Fruit fly (Drosophila melanogaster) whole organism, embryonic: ENCODE measurements around the gene Dbp73D.
A peak's percentile ranks its signal among the peaks of the same experiment; 100 is the strongest.

Experiments
- Atf6 ChIP-seq: fragments of 200-800 bp; sonication (Bioruptor generic); IDR thresholded peaks from 2 replicates; pipeline ENCODE4 v1.3.6; 2022; ENCODE audit warnings: missing biosample characterization, missing genetic modification characterization
- Bteb2 ChIP-seq: fragments of 200-800 bp; sonication (Bioruptor generic); optimal IDR thresholded peaks from 2 replicates; lab custom pipeline; 2016; ENCODE audit warnings: missing biosample characterization, missing genetic modification characterization
- CG10543 ChIP-seq: fragments of 200-800 bp; sonication (Bioruptor generic); optimal IDR thresholded peaks from 3 replicates; lab custom pipeline; 2017; ENCODE audit warnings: missing biosample characterization, mild to moderate bottlenecking, missing genetic modification characterization, moderate library complexity
- CG12219 ChIP-seq: fragments of 200-800 bp; sonication (Bioruptor generic); optimal IDR thresholded peaks from 3 replicates; lab custom pipeline; 2018; ENCODE audit warnings: missing biosample characterization, mild to moderate bottlenecking, missing genetic modification characterization
- CG15011 ChIP-seq: fragments of 200-800 bp; sonication (Bioruptor generic); optimal IDR thresholded peaks from 3 replicates; lab custom pipeline; 2018; ENCODE audit warnings: missing biosample characterization, mild to moderate bottlenecking, missing genetic modification characterization
- CG15073 ChIP-seq: fragments of 200-800 bp; sonication (Bioruptor generic); optimal IDR thresholded peaks from 2 replicates; lab custom pipeline; 2016; ENCODE audit warnings: missing biosample characterization, missing genetic modification characterization
- CG2120 ChIP-seq: fragments of 200-800 bp; sonication (Bioruptor generic); optimal IDR thresholded peaks from 3 replicates; lab custom pipeline; 2016; ENCODE audit warnings: missing biosample characterization, missing genetic modification characterization
- CG31388 ChIP-seq: fragments of 200-800 bp; sonication (Bioruptor generic); optimal IDR thresholded peaks from 2 replicates; lab custom pipeline; 2016; ENCODE audit warnings: missing biosample characterization, missing genetic modification characterization
- CG3163 ChIP-seq: fragments of 200-800 bp; sonication (Bioruptor generic); optimal IDR thresholded peaks from 3 replicates; lab custom pipeline; 2016; ENCODE audit warnings: missing biosample characterization, missing genetic modification characterization
- CG3407 ChIP-seq: fragments of 200-800 bp; sonication (Bioruptor generic); optimal IDR thresholded peaks from 2 replicates; lab custom pipeline; 2018; ENCODE audit warnings: missing biosample characterization, mild to moderate bottlenecking, missing genetic modification characterization
- CG34224 ChIP-seq: fragments of 200-800 bp; sonication (Bioruptor generic); IDR thresholded peaks from 3 replicates; pipeline ENCODE4 v1.3.6; 2022; ENCODE audit warnings: missing biosample characterization, missing genetic modification characterization; ENCODE audit not compliant: partially characterized antibody
- CG6689 ChIP-seq: fragments of 200-800 bp; sonication (Bioruptor generic); IDR thresholded peaks from 2 replicates; pipeline ENCODE4 v1.3.6; 2022; ENCODE audit warnings: missing biosample characterization, missing genetic modification characterization
- CG6813 ChIP-seq: fragments of 200-800 bp; sonication (Bioruptor generic); optimal IDR thresholded peaks from 2 replicates; lab custom pipeline; 2017; ENCODE audit warnings: missing biosample characterization, missing genetic modification characterization, mild to moderate bottlenecking, moderate library complexity, missing genetic modification reagents
- CG7271 ChIP-seq: fragments of 200-800 bp; sonication (Bioruptor generic); optimal IDR thresholded peaks from 2 replicates; lab custom pipeline; 2018; ENCODE audit warnings: missing biosample characterization, mild to moderate bottlenecking, missing genetic modification characterization, moderate library complexity
- CG8478 ChIP-seq: fragments of >200 bp; optimal IDR thresholded peaks from 2 replicates; lab custom pipeline; 2018
- Camta ChIP-seq: fragments of 200-800 bp; sonication (Bioruptor generic); optimal IDR thresholded peaks from 2 replicates; lab custom pipeline; 2016; ENCODE audit warnings: missing biosample characterization, missing genetic modification characterization
- Dll ChIP-seq: fragments of 200-800 bp; sonication (Bioruptor generic); IDR thresholded peaks from 4 replicates; pipeline ENCODE4 v1.3.6; 2022; ENCODE audit warnings: missing biosample characterization, missing genetic modification characterization; ENCODE audit not compliant: partially characterized antibody
- ERR ChIP-seq: fragments of 200-800 bp; sonication (Bioruptor generic); optimal IDR thresholded peaks from 2 replicates; lab custom pipeline; 2016; ENCODE audit warnings: missing biosample characterization, missing genetic modification characterization
- GATAe ChIP-seq: fragments of 200-800 bp; sonication (Bioruptor generic); conservative IDR thresholded peaks from 2 replicates; pipeline ENCODE4 v1.3.6; 2022; ENCODE audit warnings: missing biosample characterization, missing genetic modification characterization
- Gsc ChIP-seq: fragments of 200-800 bp; sonication (Bioruptor generic); IDR thresholded peaks from 2 replicates; pipeline ENCODE4 v1.3.6; 2022; ENCODE audit warnings: missing biosample characterization, missing genetic modification characterization
- Gug ChIP-seq: fragments of 200-800 bp; sonication (Bioruptor generic); IDR thresholded peaks from 4 replicates; pipeline ENCODE4 v1.3.6; 2022; ENCODE audit warnings: missing biosample characterization, missing genetic modification characterization
- HHEX ChIP-seq: fragments of 200-800 bp; sonication (Bioruptor generic); optimal IDR thresholded peaks from 3 replicates; lab custom pipeline; 2017; ENCODE audit warnings: missing biosample characterization, mild to moderate bottlenecking, missing genetic modification characterization, missing genetic modification reagents
- HLH4C ChIP-seq: fragments of 200-800 bp; sonication (Bioruptor generic); IDR thresholded peaks from 3 replicates; pipeline ENCODE4 v1.3.6; 2022; ENCODE audit warnings: missing biosample characterization, missing genetic modification characterization; ENCODE audit not compliant: partially characterized antibody
- Hand ChIP-seq: fragments of 200-800 bp; sonication (Bioruptor generic); optimal IDR thresholded peaks from 2 replicates; lab custom pipeline; 2017; ENCODE audit warnings: mild to moderate bottlenecking, missing biosample characterization, missing genetic modification reagents, missing genetic modification characterization
- Hr78 ChIP-seq, 2 experiments: fragments of 200-800 bp in 1 of 2; fragments of >200 bp in 1 of 2; sonication (Bioruptor generic) in 1 of 2; optimal IDR thresholded peaks; 2 replicates each; lab custom pipeline; 2017 to 2019; ENCODE audit warnings: missing biosample characterization in 2 of 2, missing genetic modification characterization in 2 of 2, mild to moderate bottlenecking in 1 of 2, moderate library complexity in 1 of 2
- Lhr ChIP-seq: fragments of 200-800 bp; sonication (Bioruptor generic); optimal IDR thresholded peaks from 3 replicates; lab custom pipeline; 2017; ENCODE audit warnings: mild to moderate bottlenecking, missing biosample characterization, missing genetic modification reagents, missing genetic modification characterization
- Oaz ChIP-seq: fragments of 200-800 bp; sonication (Bioruptor generic); IDR thresholded peaks from 2 replicates; pipeline ENCODE4 v1.3.6; 2022; ENCODE audit warnings: missing biosample characterization, missing genetic modification characterization
- Rfx ChIP-seq: fragments of 200-800 bp; sonication (Bioruptor generic); IDR thresholded peaks from 2 replicates; pipeline ENCODE4 v1.3.6; 2022; ENCODE audit warnings: missing biosample characterization, missing genetic modification characterization
- Scr ChIP-seq: fragments of 200-800 bp; sonication (Bioruptor generic); IDR thresholded peaks from 2 replicates; pipeline ENCODE4 v1.3.6; 2022; ENCODE audit warnings: missing biosample characterization, missing genetic modification characterization; ENCODE audit not compliant: partially characterized antibody
- Usf ChIP-seq: fragments of 200-800 bp; sonication (Bioruptor generic); optimal IDR thresholded peaks from 2 replicates; lab custom pipeline; 2017; ENCODE audit warnings: missing genotype, missing biosample characterization, missing genetic modification characterization
- ci ChIP-seq: fragments of 200-800 bp; sonication (Bioruptor generic); IDR thresholded peaks from 3 replicates; pipeline ENCODE4 v1.3.6; 2022; ENCODE audit warnings: missing biosample characterization, missing genetic modification characterization
- crol ChIP-seq: fragments of 200-800 bp; sonication (Bioruptor generic); IDR thresholded peaks from 2 replicates; pipeline ENCODE4 v1.3.6; 2022; ENCODE audit warnings: missing biosample characterization, missing genetic modification characterization
- crp ChIP-seq, 2 experiments: fragments of 200-800 bp; sonication (Bioruptor generic); optimal IDR thresholded peaks; 2 replicates in 1 of 2; 3 replicates in 1 of 2; lab custom pipeline; 2017; ENCODE audit warnings: missing biosample characterization in 2 of 2, missing genetic modification characterization in 2 of 2, mild to moderate bottlenecking in 1 of 2, moderate library complexity in 1 of 2
- dysf ChIP-seq: fragments of 200-800 bp; sonication (Bioruptor generic); IDR thresholded peaks from 3 replicates; pipeline ENCODE4 v1.3.6; 2022; ENCODE audit warnings: missing biosample characterization, missing genetic modification characterization
- en ChIP-seq: fragments of 200-800 bp; sonication (Bioruptor generic); optimal IDR thresholded peaks from 2 replicates; lab custom pipeline; 2016; ENCODE audit warnings: missing biosample characterization, missing genetic modification characterization
- eve ChIP-seq, 2 experiments: fragments of >200 bp; optimal IDR thresholded peaks; 2 replicates each; lab custom pipeline; 2017; ENCODE audit warnings: missing biosample characterization in 2 of 2, missing genetic modification characterization in 2 of 2
- fd64A ChIP-seq: fragments of 200-800 bp; sonication (Bioruptor generic); optimal IDR thresholded peaks from 3 replicates; lab custom pipeline; 2018; ENCODE audit warnings: missing biosample characterization, mild to moderate bottlenecking, missing genetic modification characterization
- knrl ChIP-seq: fragments of 200-800 bp; sonication (Bioruptor generic); IDR thresholded peaks from 3 replicates; pipeline ENCODE4 v1.3.6; 2022; ENCODE audit warnings: missing biosample characterization, missing genetic modification characterization; ENCODE audit not compliant: partially characterized antibody
- lab ChIP-seq: fragments of 200-800 bp; sonication (Bioruptor generic); optimal IDR thresholded peaks from 3 replicates; lab custom pipeline; 2017; ENCODE audit warnings: missing biosample characterization, missing genetic modification characterization, mild to moderate bottlenecking, moderate library complexity, missing genetic modification reagents
- luna ChIP-seq: fragments of 200-800 bp; sonication (Bioruptor generic); optimal IDR thresholded peaks from 2 replicates; lab custom pipeline; 2016; ENCODE audit warnings: missing biosample characterization, missing genetic modification characterization
- oc ChIP-seq: fragments of 200-800 bp; sonication (Bioruptor generic); optimal IDR thresholded peaks from 2 replicates; lab custom pipeline; 2018; ENCODE audit warnings: missing biosample characterization, mild to moderate bottlenecking, missing genetic modification characterization, moderate library complexity
- pan ChIP-seq, 4 experiments: fragments of >200 bp in 3 of 4; fragments of 200-800 bp in 1 of 4; sonication (Bioruptor generic) in 1 of 4; optimal IDR thresholded peaks in 3 of 4; IDR thresholded peaks in 1 of 4; 2 replicates each; pipeline versions ENCODE4 v1.3.6 to Lab custom; 2017 to 2022; ENCODE audit warnings: missing biosample characterization in 2 of 4, missing genetic modification characterization in 2 of 4, mixed read lengths in 1 of 4
- prd ChIP-seq, 3 experiments: fragments of >200 bp in 2 of 3; fragments of 200-800 bp in 1 of 3; sonication (Bioruptor generic) in 1 of 3; optimal IDR thresholded peaks in 2 of 3; IDR thresholded peaks in 1 of 3; 2 replicates in 2 of 3; 3 replicates in 1 of 3; pipeline versions ENCODE4 v1.3.6 to Lab custom; 2017 to 2022; ENCODE audit warnings: missing biosample characterization in 1 of 3, missing genetic modification characterization in 1 of 3
- salm ChIP-seq: fragments of 200-800 bp; sonication (Bioruptor generic); optimal IDR thresholded peaks from 2 replicates; lab custom pipeline; 2018; ENCODE audit warnings: missing biosample characterization, mild to moderate bottlenecking, missing genetic modification characterization
- sens-2 ChIP-seq: fragments of 200-800 bp; sonication (Bioruptor generic); IDR thresholded peaks from 2 replicates; pipeline ENCODE4 v1.3.6; 2022; ENCODE audit warnings: missing biosample characterization, missing genetic modification characterization
- seq ChIP-seq: fragments of 200-800 bp; sonication (Bioruptor generic); IDR thresholded peaks from 2 replicates; pipeline ENCODE4 v1.3.6; 2022; ENCODE audit warnings: missing biosample characterization, missing genetic modification characterization
- so ChIP-seq: fragments of 200-800 bp; sonication (Bioruptor generic); IDR thresholded peaks from 3 replicates; pipeline ENCODE4 v1.3.6; 2022; ENCODE audit warnings: missing biosample characterization, missing genetic modification characterization
- zen ChIP-seq: fragments of 200-800 bp; sonication (Bioruptor generic); optimal IDR thresholded peaks from 3 replicates; lab custom pipeline; 2018; ENCODE audit warnings: missing biosample characterization, mild to moderate bottlenecking, missing genetic modification characterization, moderate library complexity

Dbp73D gene

dm6 chr3L:16768001-16768652 is 37.5 kb upstream of the Dbp73D start (continued):
- TF ChIP-seq CG6813 (GFP tag; lab: Kevin White, UChicago) (peak; percentile 5), Camta (GFP tag; lab: Kevin White, UChicago) (no peak), crp (GFP tag; optimal IDR thresholded peaks at IDR 0.05; lab: Kevin White, UChicago) (no peak), Gsc (GFP tag; lab: Robert Waterston, UW) (no peak), Hr78 (GFP tag; optimal IDR thresholded peaks at IDR 0.05; lab: Kevin White, UChicago) (no peak), CG12219 (GFP tag; lab: Kevin White, UChicago) (no peak), HLH4C (GFP tag; lab: Robert Waterston, UW) (peak; percentile 59; the same call in 2 of the 3 replicates), CG31388 (GFP tag; lab: Kevin White, UChicago) (no peak), Lhr (GFP tag; lab: Kevin White, UChicago) (no peak), so (GFP tag; lab: Robert Waterston, UW) (no peak), Dll (GFP tag; lab: Robert Waterston, UW) (no peak), CG10543 (GFP tag; lab: Kevin White, UChicago) (no peak), sens-2 (GFP tag; lab: Robert Waterston, UW) (no peak), Rfx (GFP tag; lab: Robert Waterston, UW) (no peak), Bteb2 (no peak), fd64A (GFP tag; lab: Kevin White, UChicago) (no peak), pan (optimal IDR thresholded peaks at IDR 0.05; lab: Kevin White, UChicago) (peak in 1 of 2 experiments; percentile 78), pan (GFP tag; optimal IDR thresholded peaks at IDR 0.05 in 1 of 2, IDR thresholded peaks at IDR 0.05 in 1 of 2) (peak in 1 of 2 experiments; percentile 44), CG6689 (GFP tag; lab: Robert Waterston, UW) (peak; percentile 66), HHEX (GFP tag; lab: Kevin White, UChicago) (no peak), lab (no peak), Usf (no peak), GATAe (GFP tag; lab: Robert Waterston, UW) (no peak), Hand (GFP tag; lab: Kevin White, UChicago) (no peak), CG3407 (GFP tag; lab: Kevin White, UChicago) (no peak), salm (no peak), CG3163 (no peak), eve (GFP tag; optimal IDR thresholded peaks at IDR 0.05; lab: Kevin White, UChicago) (no peak), CG7271 (peak; percentile 31), luna (GFP tag; lab: Kevin White, UChicago) (no peak), knrl (GFP tag; lab: Robert Waterston, UW) (0 out of 3 replicates have a peak, but pooled peaks have one; percentile 28), dysf (GFP tag; lab: Robert Waterston, UW) (0 out of 3 replicates have a peak, but pooled peaks have one; percentile 9), seq (GFP tag; lab: Robert Waterston, UW) (no peak), zen (tag; lab: Kevin White, UChicago) (peak; percentile 74), CG15073 (GFP tag; lab: Kevin White, UChicago) (no peak), Atf6 (GFP tag; lab: Robert Waterston, UW) (no peak), oc (tag; lab: Kevin White, UChicago) (no peak), Scr (GFP tag; lab: Robert Waterston, UW) (no peak), CG15011 (GFP tag; lab: Kevin White, UChicago) (no peak), en (no peak), CG8478 (lab: Kevin White, UChicago) (no peak), CG34224 (GFP tag; lab: Robert Waterston, UW) (no peak), CG2120 (no peak), Oaz (GFP tag; lab: Robert Waterston, UW) (no peak), crol (GFP tag; lab: Robert Waterston, UW) (no peak), ERR (GFP tag; lab: Kevin White, UChicago) (no peak), prd (optimal IDR thresholded peaks at IDR 0.05; lab: Kevin White, UChicago) (no peak), prd (GFP tag; IDR thresholded peaks at IDR 0.05; lab: Robert Waterston, UW) (peak; percentile 77), ci (GFP tag; lab: Robert Waterston, UW) (0 out of 3 replicates have a peak, but pooled peaks have one; percentile 37), Gug (peak; percentile 32; the same call in 1 of the 4 replicates)
